Worm (Caenorhabditis elegans): ENCODE measurements around the gene sos-1.
A peak's percentile ranks its signal among the peaks of the same experiment; 100 is the strongest.

The sos-1 gene

DNA sequence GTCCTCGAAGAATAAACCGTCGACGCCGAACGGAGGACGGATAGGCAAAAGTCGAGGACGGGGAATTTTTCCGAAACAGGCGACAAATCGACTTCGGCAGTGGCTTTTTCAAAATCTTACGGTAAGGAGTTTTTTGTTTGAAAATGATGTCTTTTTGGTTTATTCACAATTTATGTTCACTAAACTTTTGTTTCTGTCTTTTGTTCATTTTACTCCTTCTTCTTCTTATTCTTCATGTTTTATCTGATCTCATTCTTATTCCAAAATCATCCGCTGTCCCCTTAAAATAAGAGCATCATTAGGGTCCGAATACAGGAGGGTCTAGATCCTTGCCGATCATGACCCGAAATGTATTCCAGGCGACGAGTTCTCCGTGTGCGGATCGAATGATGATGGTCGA, 44.1 kb downstream of the sos-1 start:
- no peak for TF ChIP-seq hlh-1 (tag; optimal IDR thresholded peaks at IDR 0.05)
- TF ChIP-seq tbx-8 (GFP tag; optimal IDR thresholded peaks at IDR 0.05) = no peak
- no peak for TF ChIP-seq drap-1 (GFP tag; optimal IDR thresholded peaks at IDR 0.05)
- no peak for TF ChIP-seq snpc-4 (tag; optimal IDR thresholded peaks at IDR 0.05)
- no peak for TF ChIP-seq flh-1 (GFP tag; optimal IDR thresholded peaks at IDR 0.05)
- TF ChIP-seq ceh-39 (tag; optimal IDR thresholded peaks at IDR 0.05) = no peak
- TF ChIP-seq bed-3 (GFP tag; optimal IDR thresholded peaks at IDR 0.05) = no peak
- no peak for TF ChIP-seq M03D4.4 (tag; optimal IDR thresholded peaks at IDR 0.05)
- no peak for TF ChIP-seq lin-32 (GFP tag; optimal IDR thresholded peaks at IDR 0.05)
- TF ChIP-seq elt-1 (tag; optimal IDR thresholded peaks at IDR 0.05; ENCODE audit: borderline replicate concordance, insufficient read depth) = no peak
- TF ChIP-seq ces-1 (GFP tag; optimal IDR thresholded peaks at IDR 0.05) = no peak
- no peak for TF ChIP-seq unc-62 (GFP tag; optimal IDR thresholded peaks at IDR 0.05)
- TF ChIP-seq unc-39 (tag; optimal IDR thresholded peaks at IDR 0.05) = no peak
- TF ChIP-seq nhr-237 (tag; optimal IDR thresholded peaks at IDR 0.05) = no peak

DNA sequence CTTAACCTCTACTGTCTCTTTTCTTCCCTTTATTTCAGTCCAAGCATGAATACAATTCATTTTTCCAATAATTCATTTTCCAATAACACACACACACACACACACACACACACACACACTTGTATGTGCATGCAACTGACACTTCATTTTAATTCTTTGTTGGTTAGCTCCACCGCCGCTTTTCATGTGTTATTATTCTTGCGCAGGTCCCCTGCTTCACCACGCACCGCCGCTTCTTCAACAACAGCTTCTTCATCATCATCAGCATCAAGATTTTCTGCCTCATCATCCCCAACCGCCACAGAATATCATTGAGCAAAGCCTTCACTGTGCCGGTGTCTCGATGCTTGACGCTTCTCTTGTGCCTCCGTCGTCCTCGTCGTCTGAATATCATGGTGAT, 44.6 kb downstream of the sos-1 start:
- TF ChIP-seq unc-120 (tag; optimal IDR thresholded peaks at IDR 0.05; ENCODE audit: poor library complexity, severe bottlenecking) = no peak
- TF ChIP-seq nhr-76 (tag; optimal IDR thresholded peaks at IDR 0.05) = no peak
- TF ChIP-seq ceh-43 (GFP tag; optimal IDR thresholded peaks at IDR 0.05) = no peak
- TF ChIP-seq zip-8 (tag; optimal IDR thresholded peaks at IDR 0.05) = no peak
- no peak for TF ChIP-seq sptf-1 (tag; optimal IDR thresholded peaks at IDR 0.05)
- no peak for TF ChIP-seq unc-39 (tag; optimal IDR thresholded peaks at IDR 0.05)
- no peak for TF ChIP-seq bed-3 (GFP tag; optimal IDR thresholded peaks at IDR 0.05)
- TF ChIP-seq tbx-8 (GFP tag; optimal IDR thresholded peaks at IDR 0.05) = no peak

DNA sequence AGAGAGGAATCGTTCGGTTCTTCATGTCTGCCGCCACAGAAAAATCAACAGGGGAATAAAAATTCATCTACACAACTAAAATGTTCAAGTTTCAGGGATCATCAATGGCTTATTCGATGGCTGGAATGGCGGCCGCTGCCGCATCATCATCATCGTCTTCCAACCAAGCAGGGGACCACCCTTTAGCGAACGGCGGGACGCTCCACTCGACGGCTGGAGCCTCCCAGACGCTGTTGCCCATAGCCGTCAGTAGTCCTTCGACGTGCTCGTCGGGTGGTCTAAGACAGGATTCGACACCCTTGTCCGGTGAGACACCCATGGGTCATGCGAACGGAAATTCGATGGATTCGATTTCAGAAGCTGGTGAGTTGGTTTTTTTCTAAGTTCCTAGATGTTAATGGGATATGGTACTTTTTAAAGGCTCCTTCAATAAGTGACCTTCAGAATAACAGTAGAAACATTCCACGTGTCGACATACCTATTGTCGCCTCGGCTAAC, 45.2 kb downstream of the sos-1 start:
- TF ChIP-seq ces-1 (GFP tag; optimal IDR thresholded peaks at IDR 0.05) = no peak
- no peak for TF ChIP-seq lin-13 (tag; optimal IDR thresholded peaks at IDR 0.05)
- TF ChIP-seq nhr-237 (tag; optimal IDR thresholded peaks at IDR 0.05) = no peak
- no peak for TF ChIP-seq flh-1 (GFP tag; optimal IDR thresholded peaks at IDR 0.05)
- TF ChIP-seq ham-2 (GFP tag; optimal IDR thresholded peaks at IDR 0.05) = no peak
- no peak for TF ChIP-seq lsy-2 (tag; optimal IDR thresholded peaks at IDR 0.05)
- no peak for TF ChIP-seq zip-8 (tag; optimal IDR thresholded peaks at IDR 0.05)
- no peak for TF ChIP-seq mep-1 (tag; optimal IDR thresholded peaks at IDR 0.05)
- TF ChIP-seq ceh-39 (tag; optimal IDR thresholded peaks at IDR 0.05) = no peak
- TF ChIP-seq drap-1 (GFP tag; optimal IDR thresholded peaks at IDR 0.05) = no peak
- no peak for TF ChIP-seq nhr-2 (tag; optimal IDR thresholded peaks at IDR 0.05)
- no peak for TF ChIP-seq elt-1 (tag; optimal IDR thresholded peaks at IDR 0.05; ENCODE audit: borderline replicate concordance, insufficient read depth)
- TF ChIP-seq mab-5 (tag; optimal IDR thresholded peaks at IDR 0.05) = no peak
- TF ChIP-seq sptf-1 (tag; optimal IDR thresholded peaks at IDR 0.05) = no peak
- TF ChIP-seq pha-4 (tag; optimal IDR thresholded peaks at IDR 0.05) = no peak

ce11 chrV:4502624-4503023, 46.5 kb downstream of the sos-1 start:
- TF ChIP-seq tbx-8 (GFP tag; optimal IDR thresholded peaks at IDR 0.05) (no peak), ceh-39 (tag; optimal IDR thresholded peaks at IDR 0.05) (no peak), sem-2 (GFP tag; optimal IDR thresholded peaks at IDR 0.05) (no peak), lin-13 (tag; optimal IDR thresholded peaks at IDR 0.05) (no peak), nhr-12 (tag; optimal IDR thresholded peaks at IDR 0.05) (no peak), ceh-43 (GFP tag; optimal IDR thresholded peaks at IDR 0.05) (no peak), nhr-237 (tag; optimal IDR thresholded peaks at IDR 0.05) (no peak), elt-3 (tag; optimal IDR thresholded peaks at IDR 0.05) (no peak), elt-1 (tag; optimal IDR thresholded peaks at IDR 0.05; ENCODE audit: borderline replicate concordance, insufficient read depth) (no peak), unc-62 (GFP tag; optimal IDR thresholded peaks at IDR 0.05) (peak; percentile 83), ztf-11 (tag; optimal IDR thresholded peaks at IDR 0.05) (no peak), ces-1 (GFP tag; optimal IDR thresholded peaks at IDR 0.05) (no peak), cnd-1 (tag; optimal IDR thresholded peaks at IDR 0.05) (no peak), ceh-83 (GFP tag; optimal IDR thresholded peaks at IDR 0.05) (no peak), drap-1 (GFP tag; optimal IDR thresholded peaks at IDR 0.05) (no peak), lin-32 (GFP tag; optimal IDR thresholded peaks at IDR 0.05) (no peak), ham-2 (GFP tag; optimal IDR thresholded peaks at IDR 0.05) (no peak), bed-3 (GFP tag; optimal IDR thresholded peaks at IDR 0.05) (no peak), zip-8 (tag; optimal IDR thresholded peaks at IDR 0.05) (no peak), unc-120 (tag; optimal IDR thresholded peaks at IDR 0.05; ENCODE audit: poor library complexity, severe bottlenecking) (peak; percentile 46), snpc-4 (tag; optimal IDR thresholded peaks at IDR 0.05) (no peak), flh-1 (GFP tag; optimal IDR thresholded peaks at IDR 0.05) (no peak), mls-2 (tag; optimal IDR thresholded peaks at IDR 0.05) (no peak), hlh-1 (tag; optimal IDR thresholded peaks at IDR 0.05) (peak; percentile 91), nhr-76 (tag; optimal IDR thresholded peaks at IDR 0.05) (no peak), M03D4.4 (tag; optimal IDR thresholded peaks at IDR 0.05) (no peak), unc-39 (tag; optimal IDR thresholded peaks at IDR 0.05) (no peak), nhr-2 (tag; optimal IDR thresholded peaks at IDR 0.05) (no peak), mab-5 (tag; optimal IDR thresholded peaks at IDR 0.05) (peak; percentile 14), mep-1 (tag; optimal IDR thresholded peaks at IDR 0.05) (no peak), pha-4 (tag; optimal IDR thresholded peaks at IDR 0.05) (no peak), sptf-1 (tag; optimal IDR thresholded peaks at IDR 0.05) (no peak), blmp-1 (tag; optimal IDR thresholded peaks at IDR 0.05) (no peak), nhr-28 (tag; optimal IDR thresholded peaks at IDR 0.05) (no peak), lsy-2 (tag; optimal IDR thresholded peaks at IDR 0.05) (no peak)
